Fruit fly (Drosophila melanogaster): ENCODE measurements around the gene CG6479.

Gene CG6479

DNA sequence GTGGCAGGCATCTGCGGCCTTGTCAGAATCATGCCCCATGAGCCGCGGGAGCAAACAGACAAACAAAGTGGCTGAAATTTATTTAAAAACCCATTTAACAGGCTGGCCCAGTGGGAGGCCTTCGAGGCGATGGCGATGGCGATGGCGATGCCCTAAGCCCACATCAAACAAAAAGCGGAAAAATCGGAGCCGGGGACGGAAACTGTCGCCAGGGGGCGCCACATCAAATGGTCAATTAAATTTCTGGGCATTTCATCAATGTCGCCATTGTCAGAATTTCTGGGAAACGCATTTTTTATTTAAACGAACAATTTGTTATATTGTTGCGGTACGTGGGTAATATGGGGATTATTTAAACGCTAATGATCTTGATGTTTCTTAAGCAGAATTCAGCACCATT is 46.9 kb downstream of the CG6479 start:
- TF ChIP-seq Jra (GFP tag; optimal IDR thresholded peaks at IDR 0.05) (no peak), ey (GFP tag; optimal IDR thresholded peaks at IDR 0.05) (no peak), Abd-B (GFP tag; optimal IDR thresholded peaks at IDR 0.05) (no peak), usp (GFP tag; optimal IDR thresholded peaks at IDR 0.05) (no peak), CrebA (GFP tag; optimal IDR thresholded peaks at IDR 0.05; ENCODE audit: borderline replicate concordance) (no peak), Vsx2 (GFP tag; optimal IDR thresholded peaks at IDR 0.05; ENCODE audit: partially characterized antibody) (no peak), jim (GFP tag; optimal IDR thresholded peaks at IDR 0.05) (no peak), sv (GFP tag; optimal IDR thresholded peaks at IDR 0.05) (no peak), Dfd (GFP tag; optimal IDR thresholded peaks at IDR 0.05) (no peak), Sp1 (GFP tag; optimal IDR thresholded peaks at IDR 0.05) (no peak)

Measured in whole organism, wandering third instar larva.